Fruit fly (Drosophila melanogaster) whole organism, pupa: ENCODE data around the gene Gapdh2.

Experiments
- CG8159 ChIP-seq: fragments of 200-800 bp; sonication (Bioruptor generic); optimal IDR thresholded peaks from 3 replicates; lab custom pipeline; 2018; ENCODE audit warnings: missing biosample characterization, mild to moderate bottlenecking, missing genetic modification characterization, moderate library complexity
- CG8301 ChIP-seq: fragments of 200-800 bp; sonication (Bioruptor generic); optimal IDR thresholded peaks from 2 replicates; lab custom pipeline; 2018; ENCODE audit warnings: missing biosample characterization, mild to moderate bottlenecking, missing genetic modification characterization
- Pif1A ChIP-seq: fragments of 200-800 bp; sonication (Bioruptor generic); optimal IDR thresholded peaks from 3 replicates; lab custom pipeline; 2016; ENCODE audit warnings: missing biosample characterization, missing genetic modification characterization
- fd96Ca ChIP-seq: fragments of 200-800 bp; sonication (Bioruptor generic); IDR thresholded peaks from 3 replicates; pipeline ENCODE4 v1.3.6; 2022; ENCODE audit warnings: missing biosample characterization, missing genetic modification characterization

DNA sequence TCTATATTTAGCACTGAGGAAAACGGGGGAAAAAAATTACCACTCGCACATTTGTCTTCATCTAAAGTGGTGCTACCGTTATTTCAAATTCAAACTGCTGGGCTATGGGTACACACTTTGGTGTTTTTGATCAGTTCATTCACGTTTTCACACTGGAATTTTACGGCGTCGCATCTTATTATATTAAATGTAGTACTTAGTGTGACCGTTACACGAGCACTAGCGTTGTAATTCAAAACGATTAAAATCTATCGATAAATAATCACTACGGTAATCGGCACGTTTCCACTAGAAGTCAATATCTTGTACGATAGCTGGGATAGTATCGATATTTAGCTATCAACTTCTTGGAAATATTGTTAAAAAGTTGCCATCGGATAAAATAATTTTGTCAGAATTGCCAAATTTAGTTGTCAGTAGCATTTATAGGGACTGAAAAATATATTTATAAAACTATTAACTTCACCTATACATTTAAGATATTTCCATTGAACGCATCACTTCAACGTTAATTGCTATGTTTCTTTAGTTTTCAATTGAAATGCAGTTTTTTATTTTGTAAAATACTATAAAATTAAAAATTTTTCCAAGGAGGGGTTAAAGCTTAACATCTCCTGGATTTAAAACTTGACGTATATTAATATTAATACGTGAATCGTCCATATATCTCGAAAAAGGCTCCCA, 10.2 kb upstream of the Gapdh2 start, which contains the start of the genes CG46440 and Myb:
- TF ChIP-seq CG8159 (tag; lab: Kevin White, UChicago): no peak
- no peak for TF ChIP-seq Pif1A
- TF ChIP-seq fd96Ca: no peak
- no peak for TF ChIP-seq CG8301 (tag; lab: Kevin White, UChicago)
